Worm (Caenorhabditis elegans): ENCODE results near the gene srz-5.

DNA sequence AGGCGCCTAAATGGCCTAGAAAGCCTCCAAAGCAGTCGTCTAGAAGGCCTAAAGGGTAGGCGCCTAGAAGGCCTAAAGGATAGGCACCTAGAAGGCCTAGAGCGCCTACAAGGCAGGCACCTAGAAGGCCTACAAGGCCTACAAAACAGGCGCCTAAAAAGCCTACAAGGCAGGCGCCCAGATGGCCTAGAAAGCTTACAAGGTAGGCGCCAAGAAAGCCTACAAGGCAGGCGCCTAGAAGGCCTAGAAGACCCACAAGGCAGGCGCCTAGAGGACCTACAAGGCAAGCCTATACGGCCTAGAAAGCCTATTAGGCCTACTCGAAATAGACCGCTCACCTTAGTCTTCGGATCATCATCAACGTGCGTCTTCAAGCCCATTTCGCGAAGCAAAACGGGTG, 12.5 kb downstream of the srz-5 start:
- TF ChIP-seq ama-1 (optimal IDR thresholded peaks at IDR 0.05), result no peak
- TF ChIP-seq sea-1 (GFP tag; conservative IDR thresholded peaks at IDR 0.05), result no peak
- TF ChIP-seq hmbx-1 (tag; optimal IDR thresholded peaks at IDR 0.05), result no peak
- TF ChIP-seq F13C5.2 (tag; optimal IDR thresholded peaks at IDR 0.05), result no peak
- TF ChIP-seq ceh-13 (GFP tag; optimal IDR thresholded peaks at IDR 0.05), result no peak
